Worm (Caenorhabditis elegans) whole organism, late embryonic: ENCODE data around the gene Y32B12B.8.

Source experiments
- F13H6.1 ChIP-seq: sonication (generic microtip); optimal IDR thresholded peaks from 2 replicates; lab custom pipeline; 2016; ENCODE audit warnings: missing genetic modification characterization, missing compliant biosample characterization
- ama-1 ChIP-seq: fragments of 150-350 bp; optimal IDR thresholded peaks from 2 replicates; lab custom pipeline; 2014
- ceh-34 ChIP-seq: sonication (generic microtip); optimal IDR thresholded peaks from 2 replicates; lab custom pipeline; 2016; ENCODE audit warnings: mild to moderate bottlenecking, missing genetic modification characterization, missing compliant biosample characterization
- ceh-45 ChIP-seq: fragments of 200-800 bp; sonication (Bioruptor generic); IDR thresholded peaks from 2 replicates; pipeline ENCODE4 v1.3.6; 2022; ENCODE audit warnings: missing genetic modification reagents, missing genetic modification characterization, missing compliant biosample characterization
- hlh-6 ChIP-seq: sonication (generic microtip); optimal IDR thresholded peaks from 2 replicates; lab custom pipeline; 2016; ENCODE audit warnings: missing genotype, missing genetic modification characterization, missing compliant biosample characterization
- lin-11 ChIP-seq: fragments of 200-800 bp; sonication (Bioruptor generic); optimal IDR thresholded peaks from 2 replicates; lab custom pipeline; 2018; ENCODE audit warnings: mild to moderate bottlenecking, missing genetic modification characterization, missing compliant biosample characterization
- nhr-11 ChIP-seq: fragments of 150-350 bp; optimal IDR thresholded peaks from 2 replicates; lab custom pipeline; 2014; ENCODE audit warnings: missing biosample characterization, missing genetic modification characterization
- npax-4 ChIP-seq: sonication (generic microtip); optimal IDR thresholded peaks from 2 replicates; lab custom pipeline; 2016; ENCODE audit warnings: missing genetic modification characterization, missing compliant biosample characterization
- pag-3 ChIP-seq: sonication (generic microtip); optimal IDR thresholded peaks from 2 replicates; lab custom pipeline; 2016; ENCODE audit warnings: missing compliant biosample characterization, missing genetic modification characterization, borderline replicate concordance
- rnt-1 ChIP-seq: sonication (generic microtip); optimal IDR thresholded peaks from 2 replicates; lab custom pipeline; 2016; ENCODE audit warnings: missing genetic modification characterization, missing compliant biosample characterization
- sdc-2 ChIP-seq: sonication (generic microtip); optimal IDR thresholded peaks from 2 replicates; lab custom pipeline; 2016; ENCODE audit warnings: missing genotype, missing genetic modification characterization, missing compliant biosample characterization
- tbx-2 ChIP-seq: sonication (generic microtip); optimal IDR thresholded peaks from 2 replicates; lab custom pipeline; 2016; ENCODE audit warnings: missing genetic modification characterization, missing compliant biosample characterization

DNA sequence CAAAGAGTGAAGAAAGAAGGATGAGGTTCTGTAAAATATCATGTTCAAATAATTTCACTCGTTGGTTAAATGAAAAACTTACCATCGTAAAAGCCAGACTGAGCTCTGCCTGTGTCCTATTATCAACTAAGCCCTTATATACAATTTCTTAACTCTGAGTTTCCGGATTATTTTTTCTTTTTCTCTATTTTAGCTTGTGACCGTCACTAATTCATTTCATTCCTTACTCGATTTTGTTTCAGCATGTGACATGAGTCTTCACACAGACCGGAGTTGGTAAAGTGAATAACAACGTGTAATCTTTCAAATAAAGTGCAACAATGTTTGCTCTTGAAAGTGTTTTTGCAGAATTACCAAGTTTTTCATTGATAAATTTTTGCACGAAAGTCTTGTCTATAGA is 1.3 kb upstream of the Y32B12B.8 start, which contains the start of gene cpr-2:
- TF ChIP-seq lin-11 (tag; lab: Kevin White, UChicago) = no peak
- no peak for TF ChIP-seq ceh-45 (GFP tag; lab: Robert Waterston, UW)
- TF ChIP-seq hlh-6 (tag; lab: Kevin White, UChicago) = no peak
- TF ChIP-seq nhr-11 (tag; lab: Kevin White, UChicago) = no peak
- no peak for TF ChIP-seq ceh-34
- no peak for TF ChIP-seq F13H6.1 (tag; lab: Kevin White, UChicago)
- no peak for TF ChIP-seq sdc-2
- TF ChIP-seq tbx-2 (tag; lab: Kevin White, UChicago) = no peak
- no peak for TF ChIP-seq rnt-1 (tag; lab: Kevin White, UChicago)
- TF ChIP-seq pag-3 (tag; lab: Kevin White, UChicago) = no peak
- no peak for TF ChIP-seq ama-1 (lab: Kevin White, UChicago)
- no peak for TF ChIP-seq npax-4 (tag; lab: Kevin White, UChicago)
